Worm (Caenorhabditis elegans) whole organism, young adult: ENCODE measurements around the gene lmtr-3.

Source experiments
- B0019.2 ChIP-seq: fragments of 200-800 bp; sonication (Bioruptor generic); conservative IDR thresholded peaks from 2 replicates; pipeline ENCODE4 v1.3.6; 2022; ENCODE audit warnings: missing genetic modification reagents, missing genetic modification characterization, missing compliant biosample characterization
- B0035.1 ChIP-seq: sonication (generic microtip); optimal IDR thresholded peaks from 2 replicates; lab custom pipeline; 2016; ENCODE audit warnings: missing genetic modification characterization, mild to moderate bottlenecking, missing compliant biosample characterization, missing genotype, missing genetic modification reagents
- C17E4.6 ChIP-seq: fragments of 200-800 bp; sonication (Bioruptor generic); IDR thresholded peaks from 2 replicates; pipeline ENCODE4 v1.3.6; 2022; ENCODE audit warnings: missing genetic modification reagents, missing genetic modification characterization, missing compliant biosample characterization
- F33H1.4 ChIP-seq: fragments of 200-800 bp; sonication (Bioruptor generic); IDR thresholded peaks from 2 replicates; pipeline ENCODE4 v1.3.6; 2022; ENCODE audit warnings: missing genetic modification reagents, missing genetic modification characterization, missing compliant biosample characterization
- T07F8.4 ChIP-seq: sonication (generic microtip); optimal IDR thresholded peaks from 2 replicates; lab custom pipeline; 2016; ENCODE audit warnings: mild to moderate bottlenecking, missing genetic modification characterization, moderate library complexity, missing compliant biosample characterization
- aptf-2 ChIP-seq: fragments of 200-800 bp; sonication (Bioruptor generic); conservative IDR thresholded peaks from 2 replicates; pipeline ENCODE4 v1.3.6; 2022; ENCODE audit warnings: missing genetic modification reagents, missing genetic modification characterization, missing compliant biosample characterization
- ccch-3 ChIP-seq: fragments of 200-800 bp; sonication (Bioruptor generic); optimal IDR thresholded peaks from 2 replicates; lab custom pipeline; 2018; ENCODE audit warnings: mild to moderate bottlenecking, missing genetic modification characterization, missing compliant biosample characterization
- ceh-40 ChIP-seq: fragments of 200-800 bp; sonication (Bioruptor generic); IDR thresholded peaks from 2 replicates; pipeline ENCODE4 v1.3.6; 2022; ENCODE audit warnings: missing genetic modification characterization, missing compliant biosample characterization
- chd-7 ChIP-seq: sonication (generic microtip); optimal IDR thresholded peaks from 2 replicates; lab custom pipeline; 2016; ENCODE audit warnings: mild to moderate bottlenecking, missing genetic modification characterization, moderate library complexity, missing compliant biosample characterization
- die-1 ChIP-seq: sonication (generic microtip); optimal IDR thresholded peaks from 2 replicates; lab custom pipeline; 2016; ENCODE audit warnings: missing genotype, mild to moderate bottlenecking, missing genetic modification characterization, missing compliant biosample characterization
- dpl-1 ChIP-seq: fragments of 150-350 bp; optimal IDR thresholded peaks from 2 replicates; lab custom pipeline; 2014; ENCODE audit warnings: missing biosample characterization, missing genetic modification reagents, missing genetic modification characterization
- efl-1 ChIP-seq: fragments of 150-350 bp; optimal IDR thresholded peaks from 2 replicates; lab custom pipeline; 2014; ENCODE audit warnings: missing biosample characterization, missing genetic modification reagents, missing genetic modification characterization
- hmg-1.2 ChIP-seq: fragments of 200-800 bp; sonication (Bioruptor generic); IDR thresholded peaks from 2 replicates; pipeline ENCODE4 v1.3.6; 2022; ENCODE audit warnings: missing genetic modification reagents, missing genetic modification characterization, missing compliant biosample characterization
- hmg-20 ChIP-seq: fragments of 200-800 bp; sonication (Bioruptor generic); IDR thresholded peaks from 2 replicates; pipeline ENCODE4 v1.3.6; 2022; ENCODE audit warnings: missing genetic modification reagents, missing genetic modification characterization, missing compliant biosample characterization
- lin-40 ChIP-seq: sonication (generic microtip); optimal IDR thresholded peaks from 2 replicates; lab custom pipeline; 2016; ENCODE audit warnings: missing genetic modification characterization, mild to moderate bottlenecking, missing compliant biosample characterization, missing genotype, missing genetic modification reagents
- lin-54 ChIP-seq: fragments of 200-800 bp; sonication (Bioruptor generic); optimal IDR thresholded peaks from 2 replicates; lab custom pipeline; 2018; ENCODE audit warnings: mild to moderate bottlenecking, missing genetic modification characterization, missing compliant biosample characterization
- lsl-1 ChIP-seq: fragments of 200-800 bp; sonication (Bioruptor generic); optimal IDR thresholded peaks from 2 replicates; lab custom pipeline; 2018; ENCODE audit warnings: mild to moderate bottlenecking, missing genetic modification characterization, moderate library complexity, missing compliant biosample characterization
- lsy-27 ChIP-seq: sonication (generic microtip); optimal IDR thresholded peaks from 2 replicates; lab custom pipeline; 2017; ENCODE audit warnings: missing genetic modification characterization, mild to moderate bottlenecking, missing compliant biosample characterization, antibody characterized with exemption, missing genotype, borderline replicate concordance; ENCODE audit not compliant: insufficient read depth
- madf-3 ChIP-seq: fragments of 200-800 bp; sonication (Bioruptor generic); IDR thresholded peaks from 2 replicates; pipeline ENCODE4 v1.3.6; 2022; ENCODE audit warnings: missing genetic modification reagents, missing genetic modification characterization, missing compliant biosample characterization
- madf-6 ChIP-seq: fragments of 200-800 bp; sonication (Bioruptor generic); IDR thresholded peaks from 2 replicates; pipeline ENCODE4 v1.3.6; 2022; ENCODE audit warnings: missing genetic modification reagents, missing genetic modification characterization, missing compliant biosample characterization
- mel-28 ChIP-seq: sonication (generic microtip); optimal IDR thresholded peaks from 2 replicates; lab custom pipeline; 2016; ENCODE audit warnings: borderline replicate concordance, mild to moderate bottlenecking, missing genetic modification characterization, missing compliant biosample characterization
- mxl-1 ChIP-seq: sonication (generic microtip); optimal IDR thresholded peaks from 2 replicates; lab custom pipeline; 2016; ENCODE audit warnings: missing genetic modification characterization, missing compliant biosample characterization
- nhr-80 ChIP-seq: sonication (generic microtip); optimal IDR thresholded peaks from 2 replicates; lab custom pipeline; 2016; ENCODE audit warnings: missing genetic modification characterization, missing compliant biosample characterization
- pbrm-1 ChIP-seq: fragments of 200-800 bp; sonication (Bioruptor generic); IDR thresholded peaks from 2 replicates; pipeline ENCODE4 v1.3.6; 2022; ENCODE audit warnings: missing genetic modification reagents, missing genetic modification characterization, missing compliant biosample characterization
- rpc-1 ChIP-seq, 2 experiments: fragments of 150-350 bp in 1 of 2; sonication (generic microtip) in 1 of 2; optimal IDR thresholded peaks; 2 replicates each; lab custom pipeline; 2014 to 2018; ENCODE audit warnings: missing biosample characterization in 1 of 2, missing genetic modification characterization in 1 of 2, missing genetic modification reagents in 1 of 2, missing genotype in 1 of 2
- somi-1 ChIP-seq: fragments of 200-800 bp; sonication (Bioruptor generic); optimal IDR thresholded peaks from 2 replicates; lab custom pipeline; 2018; ENCODE audit warnings: mild to moderate bottlenecking, missing genetic modification characterization, missing compliant biosample characterization
- tbx-9 ChIP-seq: sonication (generic microtip); optimal IDR thresholded peaks from 2 replicates; lab custom pipeline; 2016; ENCODE audit warnings: borderline replicate concordance, missing genetic modification characterization, inconsistent platforms, missing compliant biosample characterization
- xnd-1 ChIP-seq: sonication (generic microtip); optimal IDR thresholded peaks from 2 replicates; lab custom pipeline; 2016; ENCODE audit warnings: missing genotype, missing genetic modification reagents, missing genetic modification characterization, missing compliant biosample characterization
- zim-3 ChIP-seq: sonication (generic microtip); optimal IDR thresholded peaks from 2 replicates; lab custom pipeline; 2017; ENCODE audit warnings: mild to moderate bottlenecking, missing genetic modification characterization, moderate library complexity, missing compliant biosample characterization
- ztf-22 ChIP-seq: fragments of 200-800 bp; sonication (Bioruptor generic); optimal IDR thresholded peaks from 2 replicates; lab custom pipeline; 2018; ENCODE audit warnings: mild to moderate bottlenecking, missing genetic modification characterization, moderate library complexity, missing compliant biosample characterization
- ztf-3 ChIP-seq: fragments of 200-800 bp; sonication (Bioruptor generic); optimal IDR thresholded peaks from 2 replicates; lab custom pipeline; 2018; ENCODE audit warnings: mild to moderate bottlenecking, missing genetic modification characterization, missing compliant biosample characterization
- ztf-6 ChIP-seq: fragments of 200-800 bp; sonication (Bioruptor generic); IDR thresholded peaks from 2 replicates; pipeline ENCODE4 v1.3.6; 2022; ENCODE audit warnings: missing genetic modification reagents, missing genetic modification characterization, missing compliant biosample characterization

lmtr-3 gene

DNA sequence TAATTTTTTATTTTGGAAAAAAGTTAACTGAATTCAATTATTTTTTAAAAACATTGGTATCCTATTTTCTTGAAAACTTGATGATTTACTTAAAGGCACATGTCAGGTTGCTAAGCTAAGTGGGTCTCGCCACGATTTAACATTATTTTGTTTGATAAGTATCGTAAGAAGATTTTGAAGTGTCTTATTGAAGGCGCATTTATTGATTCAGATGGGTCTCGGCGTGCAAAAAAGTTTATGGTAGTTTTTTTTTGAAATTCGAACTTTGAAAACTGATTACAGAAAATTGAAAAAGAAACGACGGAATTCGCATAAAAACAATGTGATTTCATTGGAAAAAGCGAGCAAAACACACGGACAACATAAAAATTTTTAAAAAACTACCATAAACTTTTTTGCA lies 41.0 kb upstream of the lmtr-3 start:
- TF ChIP-seq mel-28, result no peak
- no peak for TF ChIP-seq T07F8.4 (tag; lab: Kevin White, UChicago)
- no peak for TF ChIP-seq ztf-3 (GFP tag; lab: Kevin White, UChicago)
- TF ChIP-seq somi-1 (GFP tag; lab: Kevin White, UChicago), result no peak
- TF ChIP-seq B0019.2 (GFP tag; lab: Robert Waterston, UW), result no peak
- peak; percentile 77 for TF ChIP-seq lsl-1 (GFP tag; lab: Kevin White, UChicago)
- TF ChIP-seq xnd-1 (tag; lab: Kevin White, UChicago), result no peak
- no peak for TF ChIP-seq mxl-1 (tag; lab: Kevin White, UChicago)
- peak; percentile 57; the same call in 1 of the 2 replicates for TF ChIP-seq F33H1.4
- TF ChIP-seq madf-6, result peak; percentile 34; the same call in 1 of the 2 replicates
- no peak for TF ChIP-seq ztf-22 (GFP tag; lab: Kevin White, UChicago)

ce11 chrV:11083691-11084090 lies 40.3 kb upstream of the lmtr-3 start:
- TF ChIP-seq lin-54 (GFP tag; lab: Kevin White, UChicago), result no peak
- no peak for TF ChIP-seq ztf-6 (GFP tag; lab: Robert Waterston, UW)
- peak; percentile 45; the same call in 1 of the 2 replicates for TF ChIP-seq hmg-1.2 (GFP tag; lab: Robert Waterston, UW)
- no peak for TF ChIP-seq madf-3 (GFP tag; lab: Robert Waterston, UW)
- TF ChIP-seq ceh-40 (GFP tag; lab: Robert Waterston, UW), result no peak
- TF ChIP-seq efl-1 (GFP tag; lab: Kevin White, UChicago), result no peak
- TF ChIP-seq, all 124 proteins: peak for 1

ce11 chrV:11087119-11087518 lies 36.9 kb upstream of the lmtr-3 start:
- TF ChIP-seq lin-40 (peak; percentile 40), lsy-27 (no peak), dpl-1 (no peak), tbx-9 (tag; lab: Kevin White, UChicago) (no peak), hmg-20 (GFP tag; lab: Robert Waterston, UW) (no peak), nhr-80 (tag; lab: Kevin White, UChicago) (peak; percentile 6)
- TF ChIP-seq, all 124 proteins: peak for 2

DNA sequence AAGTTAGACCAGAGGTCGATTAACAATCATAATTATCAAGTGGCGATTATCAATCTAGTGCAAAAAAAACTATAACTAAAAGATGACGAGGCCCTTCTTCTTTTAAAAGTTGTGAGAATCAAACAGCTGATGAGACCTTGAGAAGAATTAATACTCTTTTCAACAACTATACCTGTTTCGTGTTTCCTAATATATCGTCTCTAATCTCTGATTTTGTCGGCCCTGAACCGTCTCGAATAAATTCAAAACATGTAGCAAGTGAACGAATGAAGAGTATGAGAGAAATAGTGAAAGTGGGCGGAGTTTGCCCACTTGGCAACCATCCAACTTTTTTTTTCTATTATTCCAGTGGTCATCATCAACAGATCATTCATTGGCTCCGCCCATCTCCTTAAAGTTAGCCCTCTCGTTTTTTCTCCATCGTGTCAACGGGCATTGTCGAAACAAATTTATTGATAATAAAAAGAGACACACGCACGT lies 36.4 kb upstream of the lmtr-3 start, which contains the start of gene Y42A5A.1:
TSS of gene Y42A5A.1 (plus strand) at position 430 of the 480 bp plus-strand sequence.
- TF ChIP-seq chd-7 (tag; lab: Kevin White, UChicago) (no peak), die-1 (peak; percentile 13)

DNA sequence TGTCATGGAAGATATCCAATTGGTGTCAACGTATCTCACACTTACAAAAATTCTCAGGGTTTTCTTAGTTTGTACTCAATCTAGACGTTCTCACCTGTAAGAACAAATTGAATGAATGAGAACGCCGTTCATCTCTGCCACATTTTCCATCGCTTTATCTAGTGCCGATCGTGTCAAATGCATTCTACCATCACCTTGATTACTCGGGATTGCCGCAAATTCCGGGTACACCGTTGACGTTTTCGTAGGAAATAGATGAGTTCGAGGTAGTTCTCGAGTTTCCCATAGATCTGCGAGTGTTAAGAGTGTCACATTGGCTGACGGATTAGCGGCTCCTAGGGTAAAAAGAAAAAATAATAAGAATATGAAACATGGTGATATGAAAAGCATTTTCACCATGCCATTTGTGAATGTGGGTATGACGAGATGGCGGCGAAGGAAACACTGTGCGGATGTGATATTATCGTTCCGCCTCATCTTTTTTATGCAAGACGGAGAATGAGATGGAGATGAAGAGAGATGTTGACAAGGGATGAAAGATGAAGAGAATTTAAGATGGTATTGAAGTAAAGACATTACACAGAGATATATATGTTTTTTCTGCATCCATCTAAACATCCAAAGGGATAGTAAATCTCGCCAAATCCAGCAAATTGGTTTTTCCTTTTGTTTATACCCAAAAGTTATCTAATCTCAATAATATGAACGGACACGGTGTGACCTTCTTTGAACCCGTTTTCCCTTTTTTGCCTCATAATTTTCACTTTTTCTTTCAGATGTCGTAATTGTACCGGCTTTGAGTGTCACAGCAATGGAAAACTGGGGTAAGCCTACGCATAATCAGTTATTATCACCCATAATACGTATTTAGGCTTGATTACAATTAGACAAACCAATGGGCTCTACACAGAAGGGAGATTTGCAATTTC lies 30.6 kb upstream of the lmtr-3 start, which contains the start of gene lact-8:
TSS of gene lact-8 (minus strand) at position 445 of the 929 bp plus-strand sequence.
- TF ChIP-seq ztf-6 (GFP tag; lab: Robert Waterston, UW), result no peak
- TF ChIP-seq aptf-2, result no peak
- TF ChIP-seq pbrm-1 (GFP tag; lab: Robert Waterston, UW), result no peak
- TF ChIP-seq zim-3 (tag; lab: Kevin White, UChicago), result no peak
- no peak for TF ChIP-seq lin-54 (GFP tag; lab: Kevin White, UChicago)
- no peak for TF ChIP-seq xnd-1 (tag; lab: Kevin White, UChicago)
- no peak for TF ChIP-seq B0035.1 (tag; lab: Kevin White, UChicago)
- no peak for TF ChIP-seq C17E4.6
- TF ChIP-seq ccch-3 (GFP tag; lab: Kevin White, UChicago), result no peak
- TF ChIP-seq rpc-1 (optimal IDR thresholded peaks at IDR 0.05; lab: Kevin White, UChicago), result no peak
- TF ChIP-seq rpc-1 (tag; optimal IDR thresholded peaks at IDR 0.05; lab: Kevin White, UChicago), result no peak
